Fruit fly (Drosophila melanogaster) whole organism, prepupa: Measurements from ENCODE around the gene CG43736.

Experiments
- Blimp-1 ChIP-seq: fragments of 200-800 bp; sonication (Bioruptor generic); optimal IDR thresholded peaks from 3 replicates; lab custom pipeline; 2017; ENCODE audit warnings: missing biosample characterization, missing genetic modification characterization, mild to moderate bottlenecking, moderate library complexity, missing genetic modification reagents
- CG15336 ChIP-seq: fragments of 200-800 bp; sonication (Bioruptor generic); IDR thresholded peaks from 2 replicates; pipeline ENCODE4 v1.3.6; 2022; ENCODE audit warnings: missing biosample characterization, missing genetic modification characterization
- CG1621 ChIP-seq: fragments of 200-800 bp; sonication (Bioruptor generic); optimal IDR thresholded peaks from 3 replicates; lab custom pipeline; 2018; ENCODE audit warnings: missing biosample characterization, mild to moderate bottlenecking, missing genetic modification characterization
- CG3032 ChIP-seq: fragments of 200-800 bp; optimal IDR thresholded peaks from 2 replicates; lab custom pipeline; 2019; ENCODE audit warnings: missing biosample characterization, mild to moderate bottlenecking, missing genetic modification characterization, moderate library complexity
- CG4318 ChIP-seq: fragments of 200-800 bp; sonication (Bioruptor generic); optimal IDR thresholded peaks from 3 replicates; lab custom pipeline; 2017; ENCODE audit warnings: missing biosample characterization, mild to moderate bottlenecking, missing genetic modification characterization
- CG6163 ChIP-seq: fragments of 200-800 bp; sonication (Bioruptor generic); IDR thresholded peaks from 3 replicates; pipeline ENCODE4 v1.3.6; 2022; ENCODE audit warnings: missing biosample characterization, missing genetic modification characterization
- CG6276 ChIP-seq: fragments of 200-800 bp; sonication (Bioruptor generic); optimal IDR thresholded peaks from 2 replicates; lab custom pipeline; 2017; ENCODE audit warnings: missing biosample characterization, mild to moderate bottlenecking, missing genetic modification characterization
- CG6792 ChIP-seq: fragments of 200-800 bp; sonication (Bioruptor generic); optimal IDR thresholded peaks from 3 replicates; lab custom pipeline; 2016; ENCODE audit warnings: missing biosample characterization, missing genetic modification characterization
- CG6808 ChIP-seq: fragments of 200-800 bp; sonication (Bioruptor generic); optimal IDR thresholded peaks from 3 replicates; lab custom pipeline; 2017; ENCODE audit warnings: missing biosample characterization, missing genetic modification characterization, mild to moderate bottlenecking, moderate library complexity, missing genetic modification reagents
- CG6854 ChIP-seq: fragments of 200-800 bp; sonication (Bioruptor generic); optimal IDR thresholded peaks from 2 replicates; lab custom pipeline; 2017; ENCODE audit warnings: missing biosample characterization, mild to moderate bottlenecking, missing genetic modification characterization
- CG7368 ChIP-seq: fragments of 200-800 bp; sonication (Bioruptor generic); optimal IDR thresholded peaks from 3 replicates; lab custom pipeline; 2016; ENCODE audit warnings: missing biosample characterization, missing genetic modification characterization
- CG8119 ChIP-seq: fragments of 200-800 bp; sonication (Bioruptor generic); IDR thresholded peaks from 3 replicates; pipeline ENCODE4 v1.3.6; 2022; ENCODE audit warnings: missing biosample characterization, missing genetic modification characterization
- CG8319 ChIP-seq: fragments of 200-800 bp; sonication (Bioruptor generic); optimal IDR thresholded peaks from 3 replicates; lab custom pipeline; 2016; ENCODE audit warnings: missing biosample characterization, missing genetic modification characterization
- CG8632 ChIP-seq: fragments of 200-800 bp; sonication (Bioruptor generic); optimal IDR thresholded peaks from 3 replicates; lab custom pipeline; 2016; ENCODE audit warnings: missing biosample characterization, missing genetic modification characterization
- CG9139 ChIP-seq: fragments of 200-800 bp; sonication (Bioruptor generic); optimal IDR thresholded peaks from 3 replicates; lab custom pipeline; 2017; ENCODE audit warnings: missing biosample characterization, mild to moderate bottlenecking, missing genetic modification characterization
- Eip75B ChIP-seq: fragments of 200-800 bp; sonication (Bioruptor generic); optimal IDR thresholded peaks from 3 replicates; lab custom pipeline; 2016; ENCODE audit warnings: missing biosample characterization, missing genetic modification characterization
- Eip78C ChIP-seq: fragments of 200-800 bp; sonication (Bioruptor generic); peaks from one replicate; lab custom pipeline; 2016; ENCODE audit warnings: missing biosample characterization, missing genetic modification characterization
- Eip93F ChIP-seq: fragments of 200-800 bp; sonication (Bioruptor generic); optimal IDR thresholded peaks from 2 replicates; lab custom pipeline; 2016; ENCODE audit warnings: missing biosample characterization, mild to moderate bottlenecking, missing genetic modification characterization
- Ets21C ChIP-seq: fragments of 200-800 bp; sonication (Bioruptor generic); optimal IDR thresholded peaks from 3 replicates; lab custom pipeline; 2016; ENCODE audit warnings: missing biosample characterization, missing genetic modification characterization
- Gug ChIP-seq: fragments of 200-800 bp; sonication (Bioruptor generic); IDR thresholded peaks from 2 replicates; pipeline ENCODE4 v1.3.6; 2022; ENCODE audit warnings: missing biosample characterization, missing genetic modification characterization
- Hr38 ChIP-seq: sonication (Bioruptor generic); optimal IDR thresholded peaks from 2 replicates; lab custom pipeline; 2016; ENCODE audit warnings: missing biosample characterization, missing genetic modification characterization
- Hr39 ChIP-seq: fragments of 200-800 bp; sonication (Bioruptor generic); optimal IDR thresholded peaks from 2 replicates; lab custom pipeline; 2016; ENCODE audit warnings: missing biosample characterization, missing genetic modification characterization
- Lpt ChIP-seq: fragments of 200-800 bp; sonication (Bioruptor generic); optimal IDR thresholded peaks from 3 replicates; lab custom pipeline; 2016; ENCODE audit warnings: missing biosample characterization, missing genetic modification characterization
- Met ChIP-seq: fragments of 200-800 bp; sonication (Bioruptor generic); optimal IDR thresholded peaks from 3 replicates; lab custom pipeline; 2016; ENCODE audit warnings: missing biosample characterization, missing genetic modification characterization
- OdsH ChIP-seq: fragments of 200-800 bp; sonication (Bioruptor generic); optimal IDR thresholded peaks from 3 replicates; lab custom pipeline; 2016; ENCODE audit warnings: missing biosample characterization, missing genetic modification characterization
- Smox ChIP-seq: fragments of 200-800 bp; sonication (Bioruptor generic); optimal IDR thresholded peaks from 3 replicates; lab custom pipeline; 2016; ENCODE audit warnings: missing biosample characterization, missing genetic modification characterization
- Sox102F ChIP-seq: fragments of 200-800 bp; sonication (Bioruptor generic); optimal IDR thresholded peaks from 2 replicates; lab custom pipeline; 2016; ENCODE audit warnings: missing biosample characterization, mild to moderate bottlenecking, missing genetic modification characterization
- achi ChIP-seq: fragments of 200-800 bp; sonication (Bioruptor generic); optimal IDR thresholded peaks from 3 replicates; lab custom pipeline; 2016; ENCODE audit warnings: missing biosample characterization, missing genetic modification characterization
- cyc ChIP-seq: fragments of 200-800 bp; sonication (Bioruptor generic); optimal IDR thresholded peaks from 3 replicates; lab custom pipeline; 2016; ENCODE audit warnings: missing biosample characterization, missing genetic modification characterization
- dac ChIP-seq: fragments of 200-800 bp; sonication (Bioruptor generic); optimal IDR thresholded peaks from 2 replicates; lab custom pipeline; 2017; ENCODE audit warnings: missing biosample characterization, mild to moderate bottlenecking, missing genetic modification characterization
- eg ChIP-seq: fragments of 200-800 bp; sonication (Bioruptor generic); IDR thresholded peaks from 3 replicates; pipeline ENCODE4 v1.3.6; 2022; ENCODE audit warnings: missing biosample characterization, missing genetic modification characterization
- esn ChIP-seq: fragments of 200-800 bp; sonication (Bioruptor generic); optimal IDR thresholded peaks from 2 replicates; lab custom pipeline; 2016; ENCODE audit warnings: missing biosample characterization, mild to moderate bottlenecking, missing genetic modification characterization, moderate library complexity
- fd85E ChIP-seq: fragments of 200-800 bp; sonication (Bioruptor generic); optimal IDR thresholded peaks from 3 replicates; lab custom pipeline; 2016; ENCODE audit warnings: missing biosample characterization, missing genetic modification characterization
- lz ChIP-seq: fragments of 200-800 bp; sonication (Bioruptor generic); optimal IDR thresholded peaks from 3 replicates; lab custom pipeline; 2016; ENCODE audit warnings: missing biosample characterization, missing genetic modification characterization
- net ChIP-seq: fragments of 200-800 bp; sonication (Bioruptor generic); optimal IDR thresholded peaks from 3 replicates; lab custom pipeline; 2016; ENCODE audit warnings: missing biosample characterization, missing genetic modification characterization
- salr ChIP-seq, 2 experiments: fragments of 200-800 bp; sonication (Bioruptor generic); optimal IDR thresholded peaks; 3 replicates each; lab custom pipeline; 2016 to 2018; ENCODE audit warnings: missing biosample characterization in 2 of 2, missing genetic modification characterization in 2 of 2, mild to moderate bottlenecking in 1 of 2
- spab ChIP-seq: fragments of 200-800 bp; sonication (Bioruptor generic); optimal IDR thresholded peaks from 2 replicates; lab custom pipeline; 2017; ENCODE audit warnings: missing biosample characterization, mild to moderate bottlenecking, missing genetic modification characterization, missing genetic modification reagents
- ss ChIP-seq, 2 experiments: fragments of 200-800 bp; sonication (Bioruptor generic); optimal IDR thresholded peaks; 2 replicates in 1 of 2; 3 replicates in 1 of 2; lab custom pipeline; 2017 to 2018; ENCODE audit warnings: mild to moderate bottlenecking in 2 of 2, missing biosample characterization in 2 of 2, missing genetic modification characterization in 2 of 2, moderate library complexity in 1 of 2
- svp ChIP-seq: fragments of 200-800 bp; sonication (Bioruptor generic); peaks from one replicate; lab custom pipeline; 2016; ENCODE audit warnings: missing biosample characterization, missing genetic modification characterization
- topi ChIP-seq: fragments of 200-800 bp; sonication (Bioruptor generic); optimal IDR thresholded peaks from 3 replicates; lab custom pipeline; 2016; ENCODE audit warnings: missing biosample characterization, missing genetic modification characterization
- vri ChIP-seq: fragments of 200-800 bp; sonication (Bioruptor generic); optimal IDR thresholded peaks from 3 replicates; lab custom pipeline; 2016; ENCODE audit warnings: missing biosample characterization, mild to moderate bottlenecking, missing genetic modification characterization

The CG43736 gene

DNA sequence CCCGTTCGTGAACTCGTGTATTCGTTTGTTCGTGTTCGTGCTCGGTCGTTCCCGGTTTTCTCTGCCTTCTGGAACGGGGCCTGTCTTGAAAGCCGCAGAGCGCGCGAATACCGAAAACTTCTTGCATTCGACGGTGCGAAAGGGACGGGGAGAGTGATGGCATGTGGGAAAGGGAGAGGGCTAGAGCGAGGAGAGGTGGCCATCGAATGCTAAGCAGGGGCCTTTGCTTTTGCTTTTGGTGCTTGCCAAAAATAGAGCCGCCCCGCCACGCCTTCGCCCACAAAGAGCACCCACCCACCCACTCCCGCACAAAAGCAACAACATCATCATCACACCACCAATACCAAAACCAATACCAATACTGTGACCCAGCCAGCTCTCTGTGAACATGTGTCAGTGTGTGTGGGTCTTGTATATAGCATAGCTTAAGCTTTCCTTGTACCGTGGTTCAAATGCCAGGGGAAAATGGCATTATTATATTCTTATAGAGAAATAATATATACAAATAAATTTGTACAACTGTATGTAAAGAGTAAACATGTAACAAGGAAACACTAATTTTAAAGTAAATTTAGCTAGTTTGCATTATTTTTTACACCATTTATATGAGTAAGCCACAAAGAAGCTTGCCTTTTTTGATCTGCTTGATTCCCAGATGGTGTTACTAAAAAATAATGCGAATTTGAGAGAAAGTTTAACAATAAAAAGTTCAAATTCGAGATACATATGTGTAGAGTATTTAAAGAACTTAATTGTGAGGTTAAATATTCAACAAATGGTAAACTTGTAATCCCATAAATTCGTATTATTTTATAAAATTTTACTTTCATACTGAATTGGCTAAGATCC lies 3.7 kb downstream of the CG43736 start, which contains the start of gene CG14434 (continued):
- TF ChIP-seq vri = no peak
- TF ChIP-seq eg (GFP tag; lab: Robert Waterston, UW) = peak; percentile 27; the same call in 1 of the 3 replicates
- peak; percentile 49 for TF ChIP-seq CG15336 (GFP tag; lab: Robert Waterston, UW)
- peak; percentile 75 for TF ChIP-seq net
- no peak for TF ChIP-seq Eip93F (GFP tag; lab: Kevin White, UChicago)
- peak; percentile 33 for TF ChIP-seq Gug (GFP tag; lab: Robert Waterston, UW)
- peak; percentile 67 for TF ChIP-seq Hr39 (GFP tag; lab: Kevin White, UChicago)
- TF ChIP-seq achi (GFP tag; lab: Kevin White, UChicago) = peak; percentile 78
- TF ChIP-seq CG6792 (GFP tag; lab: Kevin White, UChicago) = peak; percentile 68
- TF ChIP-seq CG6276 = peak; percentile 88
- peak; percentile 87 for TF ChIP-seq svp
- TF ChIP-seq CG6854 (GFP tag; lab: Kevin White, UChicago) = no peak
- no peak for TF ChIP-seq Hr38 (GFP tag; lab: Kevin White, UChicago)
- TF ChIP-seq Blimp-1 = peak; percentile 59
- peak; percentile 83 for TF ChIP-seq CG8632
- TF ChIP-seq Smox (GFP tag; lab: Kevin White, UChicago) = peak; percentile 77
- TF ChIP-seq fd85E (GFP tag; lab: Kevin White, UChicago) = no peak
- TF ChIP-seq Ets21C (GFP tag; lab: Kevin White, UChicago) = peak; percentile 49
- peak; percentile 56 for TF ChIP-seq CG8319 (GFP tag; lab: Kevin White, UChicago)
- peak; percentile 95 for TF ChIP-seq Eip78C (GFP tag; lab: Kevin White, UChicago)
- TF ChIP-seq CG3032 = peak; percentile 75
- peak; percentile 37 for TF ChIP-seq CG9139 (GFP tag; lab: Kevin White, UChicago)
- peak; percentile 84 for TF ChIP-seq spab (GFP tag; lab: Kevin White, UChicago)
- no peak for TF ChIP-seq CG1621 (tag; lab: Kevin White, UChicago)
- peak; percentile 11 to 66 for TF ChIP-seq ss (GFP tag; optimal IDR thresholded peaks at IDR 0.05; lab: Kevin White, UChicago)
- TF ChIP-seq CG7368 (GFP tag; lab: Kevin White, UChicago) = peak; percentile 41
- peak; percentile 90 for TF ChIP-seq CG4318 (GFP tag; lab: Kevin White, UChicago)
- peak; percentile 78 for TF ChIP-seq Sox102F (GFP tag; lab: Kevin White, UChicago)
- peak; percentile 83 for TF ChIP-seq Met
- peak; percentile 45 for TF ChIP-seq dac
- peak; percentile 88 for TF ChIP-seq CG6808

DNA sequence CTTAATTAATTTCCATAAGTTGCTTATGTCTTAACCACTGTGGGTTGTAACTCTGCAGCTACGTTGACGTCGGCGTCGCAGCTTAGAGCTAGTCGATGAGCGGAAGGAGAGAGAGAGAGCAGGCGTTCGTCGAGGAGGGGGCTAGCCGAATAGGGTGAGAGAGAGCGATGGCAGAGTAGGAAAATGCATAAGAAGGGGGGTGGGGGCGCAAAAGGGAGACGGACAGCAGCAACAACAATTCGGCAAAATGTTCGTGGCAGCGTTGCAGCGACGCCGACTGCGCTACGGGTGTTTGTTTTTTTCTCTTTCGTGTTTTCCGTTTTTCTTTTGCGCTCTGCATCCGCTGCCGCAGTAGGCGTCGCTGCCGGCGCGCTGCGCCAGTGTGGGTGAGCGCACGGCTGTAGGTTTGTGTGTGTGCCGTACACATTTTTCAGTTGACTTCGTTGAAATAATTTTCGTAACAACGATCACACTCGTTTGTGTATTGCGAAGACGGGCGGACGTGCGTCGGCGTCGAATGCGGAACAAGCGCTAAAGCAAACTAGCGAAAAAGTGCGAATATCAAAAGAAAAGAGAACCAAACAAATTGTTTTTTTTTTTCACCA lies 4.4 kb downstream of the CG43736 start:
- TF ChIP-seq topi (GFP tag; lab: Kevin White, UChicago) (peak; percentile 60), Ets21C (GFP tag; lab: Kevin White, UChicago) (no peak), CG1621 (tag; lab: Kevin White, UChicago) (peak; percentile 56), salr (GFP tag; optimal IDR thresholded peaks at IDR 0.05; lab: Kevin White, UChicago) (peak in 1 of 2 experiments; percentile 6), lz (GFP tag; lab: Kevin White, UChicago) (peak; percentile 39), CG6276 (no peak), vri (peak; percentile 39), Eip75B (peak; percentile 5), Sox102F (GFP tag; lab: Kevin White, UChicago) (peak; percentile 36), OdsH (GFP tag; lab: Kevin White, UChicago) (peak; percentile 18), CG6163 (peak; percentile 48; the same call in 2 of the 3 replicates), CG6792 (GFP tag; lab: Kevin White, UChicago) (peak; percentile 14), esn (peak; percentile 76), CG8119 (GFP tag; lab: Robert Waterston, UW) (peak; percentile 42; the same call in 2 of the 3 replicates), svp (peak; percentile 54), Met (no peak), cyc (GFP tag; lab: Kevin White, UChicago) (no peak), ss (GFP tag; optimal IDR thresholded peaks at IDR 0.05; lab: Kevin White, UChicago) (peak; percentile 28 to 60), CG15336 (GFP tag; lab: Robert Waterston, UW) (0 out of 2 replicates have a peak, but pooled peaks have one; percentile 10), Lpt (GFP tag; lab: Kevin White, UChicago) (no peak), Blimp-1 (peak; percentile 25)
